Fruit fly (Drosophila melanogaster): ENCODE data around the gene CG10317.

dm6 chr3R:16349111-16349655 is 21.1 kb downstream of the CG10317 start, which contains the start of the genes CG14879 and Manf:
- TF ChIP-seq h (optimal IDR thresholded peaks at IDR 0.05) (no peak), ttk (optimal IDR thresholded peaks at IDR 0.05) (no peak), Myc (optimal IDR thresholded peaks at IDR 0.05) (no peak), psq (optimal IDR thresholded peaks at IDR 0.05) (no peak), insv (optimal IDR thresholded peaks at IDR 0.05) (no peak)
